Comparison of ENCODE assay signal across 1 fruit fly cellular context in the genomic region with DNA sequence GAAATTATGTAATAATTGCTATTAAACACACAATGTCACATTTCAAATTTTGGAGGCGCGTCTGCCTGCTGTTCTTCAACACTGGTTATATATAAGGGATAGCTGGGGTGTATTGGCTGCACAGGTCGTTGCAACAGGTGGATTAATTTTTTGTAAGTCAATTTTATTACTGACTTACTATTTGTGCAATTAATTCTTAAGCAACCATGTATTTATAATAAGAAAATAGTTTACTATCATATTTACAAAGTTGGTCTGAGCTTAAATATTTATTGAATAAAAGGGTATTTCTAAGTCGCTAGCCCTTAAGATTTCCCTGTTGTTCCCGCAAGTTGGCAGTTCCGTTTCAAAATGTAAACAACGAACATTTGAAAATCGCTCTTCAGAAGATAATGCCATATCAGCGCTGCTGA.
TF ChIP-seq lines count a peak whose summit lies in the region.

A gene (plus strand): TSS at position 336 of the 413 bp plus-strand sequence.

TF ChIP-seq in whole organism, embryonic, 481 proteins besides CTCF, POLR2A, EP300 and RAD21 (continued from another document and continues in another):
- TF ChIP-seq CG6654 (GFP tag; optimal IDR thresholded peaks at IDR 0.05; lab: Kevin White, UChicago) (peak; percentile 38), bowl (GFP tag; IDR thresholded peaks at IDR 0.05; lab: Robert Waterston, UW) (0 out of 2 replicates have a peak, but pooled peaks have one; percentile 27), CG11247 (GFP tag; IDR thresholded peaks at IDR 0.05; lab: Robert Waterston, UW) (peak; percentile 81), Gsc (GFP tag; IDR thresholded peaks at IDR 0.05; lab: Robert Waterston, UW) (peak; percentile 66), sqz (GFP tag; optimal IDR thresholded peaks at IDR 0.05; lab: Kevin White, UChicago) (peak; percentile 63), gcm2 (GFP tag; optimal IDR thresholded peaks at IDR 0.05; lab: Kevin White, UChicago) (no peak), CG6175 (GFP tag; IDR thresholded peaks at IDR 0.05; lab: Robert Waterston, UW) (peak; percentile 61; the same call in 1 of the 3 replicates), Atf3 (GFP tag; optimal IDR thresholded peaks at IDR 0.05; lab: Kevin White, UChicago) (peak; percentile 80), vvl (GFP tag; IDR thresholded peaks at IDR 0.05; lab: Robert Waterston, UW) (peak; percentile 89), Xbp1 (GFP tag; optimal IDR thresholded peaks at IDR 0.05; lab: Kevin White, UChicago) (peak; percentile 92), dpn (GFP tag; optimal IDR thresholded peaks at IDR 0.05; lab: Kevin White, UChicago) (peak; percentile 77 to 88), Antp (GFP tag; optimal IDR thresholded peaks at IDR 0.05; lab: Kevin White, UChicago) (peak; percentile 63), stwl (tag; optimal IDR thresholded peaks at IDR 0.05; lab: Kevin White, UChicago) (peak; percentile 42), row (GFP tag; IDR thresholded peaks at IDR 0.05; lab: Robert Waterston, UW) (peak; percentile 99), CG10147 (GFP tag; optimal IDR thresholded peaks at IDR 0.05; lab: Kevin White, UChicago) (peak; percentile 80), CkIIα-i1 (GFP tag; IDR thresholded peaks at IDR 0.05; lab: Robert Waterston, UW) (peak; percentile 32; the same call in 1 of the 2 replicates), NK7.1 (GFP tag; optimal IDR thresholded peaks at IDR 0.05; lab: Kevin White, UChicago) (peak; percentile 45), CG16813 (GFP tag; IDR thresholded peaks at IDR 0.05; lab: Robert Waterston, UW; ENCODE audit: partially characterized antibody) (no peak), repo (GFP tag; optimal IDR thresholded peaks at IDR 0.05; lab: Kevin White, UChicago) (peak; percentile 64), sim (GFP tag; IDR thresholded peaks at IDR 0.05; lab: Robert Waterston, UW) (peak; percentile 25; the same call in 1 of the 2 replicates), lilli (GFP tag; optimal IDR thresholded peaks at IDR 0.05; lab: Kevin White, UChicago) (peak; percentile 93), Dad (GFP tag; optimal IDR thresholded peaks at IDR 0.05; lab: Kevin White, UChicago) (peak; percentile 74), bigmax (GFP tag; optimal IDR thresholded peaks at IDR 0.05; lab: Kevin White, UChicago) (no peak), Chrac-16 (GFP tag; optimal IDR thresholded peaks at IDR 0.05; lab: Kevin White, UChicago) (peak; percentile 90), ab (GFP tag; optimal IDR thresholded peaks at IDR 0.05; lab: Kevin White, UChicago) (peak; percentile 41), CG14014 (GFP tag; IDR thresholded peaks at IDR 0.05; lab: Robert Waterston, UW) (peak; percentile 81), CG10274 (GFP tag; optimal IDR thresholded peaks at IDR 0.05; lab: Kevin White, UChicago) (peak; percentile 64), gce (GFP tag; IDR thresholded peaks at IDR 0.05; lab: Robert Waterston, UW) (no peak; the same call in 2 of the 3 replicates), Gug (GFP tag; IDR thresholded peaks at IDR 0.05; lab: Robert Waterston, UW) (peak; percentile 83), Ssrp (tag; optimal IDR thresholded peaks at IDR 0.05; lab: Kevin White, UChicago) (peak; percentile 82), z (GFP tag; IDR thresholded peaks at IDR 0.05; lab: Robert Waterston, UW) (no peak), gem (tag; optimal IDR thresholded peaks at IDR 0.05; lab: Kevin White, UChicago) (peak; percentile 92), sob (GFP tag; IDR thresholded peaks at IDR 0.05; lab: Robert Waterston, UW) (peak; percentile 88), Usf (GFP tag; optimal IDR thresholded peaks at IDR 0.05; lab: Kevin White, UChicago) (peak; percentile 67), CG17186 (GFP tag; optimal IDR thresholded peaks at IDR 0.05; lab: Kevin White, UChicago) (no peak), CG17829 (tag; optimal IDR thresholded peaks at IDR 0.05; lab: Kevin White, UChicago) (peak; percentile 86), ERR (GFP tag; optimal IDR thresholded peaks at IDR 0.05; lab: Kevin White, UChicago) (peak; percentile 46), Dp (GFP tag; optimal IDR thresholded peaks at IDR 0.05; lab: Kevin White, UChicago) (peak; percentile 74), Ptx1 (GFP tag; IDR thresholded peaks at IDR 0.05; lab: Robert Waterston, UW) (peak; percentile 93), Hsf (GFP tag; optimal IDR thresholded peaks at IDR 0.05; lab: Kevin White, UChicago) (peak; percentile 90), slp2 (GFP tag; optimal IDR thresholded peaks at IDR 0.05; lab: Kevin White, UChicago) (peak; percentile 63), Hr3 (GFP tag; optimal IDR thresholded peaks at IDR 0.05; lab: Kevin White, UChicago) (peak; percentile 88), Stat92E (GFP tag; optimal IDR thresholded peaks at IDR 0.05; lab: Kevin White, UChicago) (peak in 1 of 3 experiments; percentile 62), crp (GFP tag; optimal IDR thresholded peaks at IDR 0.05; lab: Kevin White, UChicago) (peak in 1 of 2 experiments; percentile 33), CG10462 (GFP tag; optimal IDR thresholded peaks at IDR 0.05; lab: Kevin White, UChicago) (peak; percentile 79), scrt (GFP tag; optimal IDR thresholded peaks at IDR 0.05; lab: Kevin White, UChicago) (peak; percentile 92), E2f2 (GFP tag; IDR thresholded peaks at IDR 0.05; lab: Robert Waterston, UW) (peak; percentile 83), kni (GFP tag; optimal IDR thresholded peaks at IDR 0.05; lab: Kevin White, UChicago) (peak; percentile 54), MBD-R2 (GFP tag; IDR thresholded peaks at IDR 0.05; lab: Robert Waterston, UW) (peak; percentile 72), Max (GFP tag; optimal IDR thresholded peaks at IDR 0.05; lab: Kevin White, UChicago) (peak; percentile 89), Nf-YC (tag; optimal IDR thresholded peaks at IDR 0.05; lab: Kevin White, UChicago) (peak; percentile 72), twi (tag; optimal IDR thresholded peaks at IDR 0.05; lab: Kevin White, UChicago) (peak; percentile 64), ttk (GFP tag; IDR thresholded peaks at IDR 0.05; lab: Robert Waterston, UW) (peak; percentile 79), Nf-YB (GFP tag; optimal IDR thresholded peaks at IDR 0.05; lab: Kevin White, UChicago) (peak; percentile 57), gsb (GFP tag; IDR thresholded peaks at IDR 0.05; lab: Robert Waterston, UW) (peak; percentile 54; the same call in 1 of the 2 replicates), Scr (GFP tag; IDR thresholded peaks at IDR 0.05; lab: Robert Waterston, UW; ENCODE audit: partially characterized antibody) (no peak), tup (GFP tag; optimal IDR thresholded peaks at IDR 0.05; lab: Kevin White, UChicago) (peak; percentile 39), CG10543 (GFP tag; optimal IDR thresholded peaks at IDR 0.05; lab: Kevin White, UChicago) (peak; percentile 84), CG14965 (GFP tag; optimal IDR thresholded peaks at IDR 0.05; lab: Kevin White, UChicago; ENCODE audit: borderline replicate concordance) (no peak), CG7987 (GFP tag; optimal IDR thresholded peaks at IDR 0.05; lab: Kevin White, UChicago) (peak; percentile 61), CG18011 (GFP tag; optimal IDR thresholded peaks at IDR 0.05; lab: Kevin White, UChicago) (peak; percentile 61), Trl (optimal IDR thresholded peaks at IDR 0.05; lab: Kevin White, UChicago) (no peak), Trl (GFP tag; optimal IDR thresholded peaks at IDR 0.05; lab: Kevin White, UChicago) (peak; percentile 78), CG11560 (tag; IDR thresholded peaks at IDR 0.05; lab: Robert Waterston, UW) (peak; percentile 64), CoRest (tag; optimal IDR thresholded peaks at IDR 0.05; lab: Kevin White, UChicago) (peak; percentile 90), CG18764 (GFP tag; optimal IDR thresholded peaks at IDR 0.05; lab: Kevin White, UChicago) (peak; percentile 72), CG12299 (tag; optimal IDR thresholded peaks at IDR 0.05; lab: Kevin White, UChicago) (peak; percentile 53), vnd (GFP tag; IDR thresholded peaks at IDR 0.05; lab: Robert Waterston, UW; ENCODE audit: partially characterized antibody) (no peak), CG1647 (GFP tag; optimal IDR thresholded peaks at IDR 0.05; lab: Kevin White, UChicago) (peak; percentile 68), schlank (tag; optimal IDR thresholded peaks at IDR 0.05; lab: Kevin White, UChicago) (peak; percentile 50), CG12155 (GFP tag; optimal IDR thresholded peaks at IDR 0.05; lab: Kevin White, UChicago) (peak; percentile 88), nerfin-2 (GFP tag; IDR thresholded peaks at IDR 0.05; lab: Robert Waterston, UW; ENCODE audit: partially characterized antibody) (no peak), Taf1 (GFP tag; IDR thresholded peaks at IDR 0.05; lab: Robert Waterston, UW) (peak; percentile 54; the same call in 1 of the 2 replicates), H15 (GFP tag; IDR thresholded peaks at IDR 0.05; lab: Robert Waterston, UW) (peak; percentile 80), CG30431 (GFP tag; optimal IDR thresholded peaks at IDR 0.05; lab: Kevin White, UChicago) (peak; percentile 77), lola (GFP tag; optimal IDR thresholded peaks at IDR 0.05; lab: Kevin White, UChicago) (peak in 1 of 3 experiments; percentile 78), CG43689 (GFP tag; IDR thresholded peaks at IDR 0.05; lab: Robert Waterston, UW) (peak; percentile 19; the same call in 1 of the 2 replicates), wek (GFP tag; optimal IDR thresholded peaks at IDR 0.05; lab: Kevin White, UChicago) (peak; percentile 37), pum (GFP tag; optimal IDR thresholded peaks at IDR 0.05; lab: Kevin White, UChicago) (peak; percentile 76), CG4730 (GFP tag; IDR thresholded peaks at IDR 0.05; lab: Robert Waterston, UW) (peak; percentile 70), CG32532 (GFP tag; IDR thresholded peaks at IDR 0.05; lab: Robert Waterston, UW) (peak; percentile 81), CG9817 (tag; optimal IDR thresholded peaks at IDR 0.05; lab: Kevin White, UChicago) (peak; percentile 79), Ets65A (GFP tag; lab: Kevin White, UChicago) (peak; percentile 97), CG10366 (GFP tag; IDR thresholded peaks at IDR 0.05; lab: Robert Waterston, UW) (peak; percentile 84), CG9876 (GFP tag; optimal IDR thresholded peaks at IDR 0.05; lab: Kevin White, UChicago) (peak; percentile 57), dmrt11E (tag; optimal IDR thresholded peaks at IDR 0.05; lab: Kevin White, UChicago) (peak; percentile 84), MTF-1 (GFP tag; optimal IDR thresholded peaks at IDR 0.05; lab: Kevin White, UChicago; ENCODE audit: borderline replicate concordance) (peak; percentile 29), CrebB (tag; optimal IDR thresholded peaks at IDR 0.05; lab: Kevin White, UChicago) (peak; percentile 60), ash1 (GFP tag; optimal IDR thresholded peaks at IDR 0.05; lab: Kevin White, UChicago) (no peak), HmgD (GFP tag; optimal IDR thresholded peaks at IDR 0.05; lab: Kevin White, UChicago) (no peak), ap (GFP tag; IDR thresholded peaks at IDR 0.05; lab: Robert Waterston, UW) (peak; percentile 60), CG6791 (GFP tag; IDR thresholded peaks at IDR 0.05; lab: Robert Waterston, UW; ENCODE audit: partially characterized antibody) (no peak), bab2 (GFP tag; optimal IDR thresholded peaks at IDR 0.05; lab: Kevin White, UChicago) (peak; percentile 82), tx (GFP tag; optimal IDR thresholded peaks at IDR 0.05; lab: Kevin White, UChicago) (peak; percentile 65), stc (GFP tag; IDR thresholded peaks at IDR 0.05; lab: Robert Waterston, UW) (peak; percentile 73; the same call in 1 of the 2 replicates), CG11456 (GFP tag; IDR thresholded peaks at IDR 0.05; lab: Robert Waterston, UW) (peak; percentile 73), salm (tag; optimal IDR thresholded peaks at IDR 0.05; lab: Kevin White, UChicago) (peak; percentile 66), pita (GFP tag; optimal IDR thresholded peaks at IDR 0.05; lab: Kevin White, UChicago) (no peak), CG6854 (GFP tag; optimal IDR thresholded peaks at IDR 0.05; lab: Kevin White, UChicago) (peak; percentile 24), B-H2 (GFP tag; optimal IDR thresholded peaks at IDR 0.05; lab: Kevin White, UChicago) (peak; percentile 79), CG31224 (GFP tag; IDR thresholded peaks at IDR 0.05; lab: Robert Waterston, UW) (peak; percentile 80), NFAT (GFP tag; IDR thresholded peaks at IDR 0.05; lab: Robert Waterston, UW) (peak; percentile 84), CG11695 (GFP tag; IDR thresholded peaks at IDR 0.05; lab: Robert Waterston, UW) (peak; percentile 76), kay (GFP tag; optimal IDR thresholded peaks at IDR 0.05; lab: Kevin White, UChicago) (peak; percentile 75), CG16779 (GFP tag; IDR thresholded peaks at IDR 0.05; lab: Robert Waterston, UW) (0 out of 2 replicates have a peak, but pooled peaks have one; percentile 24), CG13424 (tag; optimal IDR thresholded peaks at IDR 0.05; lab: Kevin White, UChicago) (peak; percentile 83), CG1233 (GFP tag; optimal IDR thresholded peaks at IDR 0.05; lab: Kevin White, UChicago) (peak; percentile 79), bcd (GFP tag; optimal IDR thresholded peaks at IDR 0.05; lab: Kevin White, UChicago) (peak; percentile 84), gsb-n (tag; optimal IDR thresholded peaks at IDR 0.05; lab: Kevin White, UChicago) (peak; percentile 83), az2 (GFP tag; optimal IDR thresholded peaks at IDR 0.05; lab: Kevin White, UChicago) (peak; percentile 88), Dll (GFP tag; IDR thresholded peaks at IDR 0.05; lab: Robert Waterston, UW; ENCODE audit: partially characterized antibody) (no peak), emc (GFP tag; optimal IDR thresholded peaks at IDR 0.05; lab: Kevin White, UChicago) (no peak), CG1024 (GFP tag; IDR thresholded peaks at IDR 0.05; lab: Robert Waterston, UW) (peak; percentile 63), run (tag; optimal IDR thresholded peaks at IDR 0.05; lab: Kevin White, UChicago) (peak; percentile 40), Eip74EF (GFP tag; optimal IDR thresholded peaks at IDR 0.05; lab: Kevin White, UChicago) (peak in 1 of 2 experiments; percentile 63), CG15073 (GFP tag; optimal IDR thresholded peaks at IDR 0.05; lab: Kevin White, UChicago) (peak; percentile 47), zf30C (GFP tag; optimal IDR thresholded peaks at IDR 0.05; lab: Kevin White, UChicago) (no peak), CG2116 (GFP tag; optimal IDR thresholded peaks at IDR 0.05; lab: Kevin White, UChicago) (peak; percentile 60), CG7357 (GFP tag; IDR thresholded peaks at IDR 0.05; lab: Robert Waterston, UW) (peak; percentile 71; the same call in 2 of the 3 replicates), CG8388 (GFP tag; optimal IDR thresholded peaks at IDR 0.05; lab: Kevin White, UChicago) (peak; percentile 82), CG7556 (GFP tag; optimal IDR thresholded peaks at IDR 0.05; lab: Kevin White, UChicago) (peak; percentile 76), CG9797 (GFP tag; optimal IDR thresholded peaks at IDR 0.05; lab: Kevin White, UChicago) (no peak), ems (GFP tag; optimal IDR thresholded peaks at IDR 0.05; lab: Kevin White, UChicago) (peak; percentile 78)
